Worm (Caenorhabditis elegans) whole organism, L4/young adult: Measurements from ENCODE around the gene talp-3.

ENCODE experiments used
- W03F9.2 ChIP-seq: fragments of 150-350 bp; optimal IDR thresholded peaks from 2 replicates; lab custom pipeline; 2014; ENCODE audit warnings: missing biosample characterization, missing genetic modification characterization
- dao-5 ChIP-seq: sonication (generic microtip); optimal IDR thresholded peaks from 2 replicates; lab custom pipeline; 2016; ENCODE audit warnings: missing genotype, missing genetic modification characterization, moderate library complexity, missing compliant biosample characterization
- him-1 ChIP-seq: sonication (generic microtip); optimal IDR thresholded peaks from 2 replicates; lab custom pipeline; 2016; ENCODE audit warnings: missing genotype, missing genetic modification reagents, missing genetic modification characterization, missing compliant biosample characterization

The talp-3 gene

DNA sequence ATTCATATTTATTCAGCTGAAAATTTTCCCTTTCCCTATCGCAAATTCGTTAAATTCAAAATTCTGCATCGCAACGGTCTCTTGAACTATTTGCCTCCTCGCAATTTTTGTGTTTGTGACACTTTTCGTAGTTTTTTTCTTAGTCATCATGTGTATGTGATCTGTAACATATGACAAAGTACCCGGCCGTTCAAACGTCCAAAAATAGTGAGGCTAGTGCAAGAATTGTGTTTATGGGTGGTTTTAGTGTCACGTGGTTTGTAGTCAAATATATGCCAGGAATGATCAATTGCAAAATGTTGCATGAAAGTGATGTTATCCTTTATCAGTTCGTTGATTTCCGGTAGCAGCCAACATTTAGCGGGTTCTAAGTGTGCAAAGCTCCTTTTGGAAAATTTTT lies 43.4 kb downstream of the talp-3 start:
- TF ChIP-seq dao-5 (tag; lab: Kevin White, UChicago) = no peak
- TF ChIP-seq W03F9.2 (tag; lab: Kevin White, UChicago) = no peak
- TF ChIP-seq him-1 (tag; lab: Kevin White, UChicago) = no peak

ce11 chrIV:14608605-14609004 lies 44.6 kb downstream of the talp-3 start:
- TF ChIP-seq W03F9.2 (tag; lab: Kevin White, UChicago) (no peak), him-1 (tag; lab: Kevin White, UChicago) (no peak), dao-5 (tag; lab: Kevin White, UChicago) (no peak)

DNA sequence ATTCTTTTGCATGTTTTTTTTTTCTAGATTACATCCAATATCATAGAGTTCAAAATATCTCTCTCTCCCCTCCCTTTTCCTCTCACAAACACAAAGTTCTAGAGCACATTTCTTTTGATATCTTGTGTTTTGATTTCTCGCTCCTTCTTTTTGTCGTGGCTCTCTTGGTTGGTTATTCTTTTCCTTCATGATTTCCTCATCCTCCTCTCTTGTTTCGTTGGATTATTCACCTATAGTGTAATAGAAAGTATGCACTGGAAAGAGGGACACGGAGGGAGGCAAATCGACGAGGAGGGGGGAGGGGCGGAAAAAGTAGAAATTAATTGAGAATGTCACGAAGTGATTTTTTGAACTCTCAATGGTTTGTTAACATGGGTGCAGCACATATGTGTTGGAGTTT lies 46.7 kb downstream of the talp-3 start:
- TF ChIP-seq dao-5 (tag; lab: Kevin White, UChicago) (no peak), him-1 (tag; lab: Kevin White, UChicago) (no peak), W03F9.2 (tag; lab: Kevin White, UChicago) (no peak)

DNA sequence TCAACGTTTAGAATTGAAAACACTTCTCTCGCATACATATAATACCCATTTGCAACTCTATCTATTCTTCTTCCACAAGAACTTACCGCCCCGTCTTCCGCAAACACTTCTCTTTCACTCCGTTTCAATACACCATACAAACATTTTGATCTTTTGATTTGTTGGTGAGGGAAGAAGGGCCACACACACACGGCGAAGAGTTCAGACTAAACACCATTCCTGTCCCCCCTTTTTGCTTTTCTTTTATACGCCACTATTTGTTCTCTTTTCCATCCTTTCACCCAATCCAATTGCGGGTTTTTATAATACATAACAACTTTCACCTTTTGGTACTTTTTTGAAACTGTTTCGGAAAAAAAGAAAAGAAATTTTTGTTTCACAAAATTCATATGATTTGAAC lies 48.0 kb downstream of the talp-3 start:
- TF ChIP-seq dao-5 (tag; lab: Kevin White, UChicago) = no peak
- TF ChIP-seq him-1 (tag; lab: Kevin White, UChicago) = no peak
- TF ChIP-seq W03F9.2 (tag; lab: Kevin White, UChicago) = no peak

ce11 chrIV:14603022-14603421 lies 50.2 kb downstream of the talp-3 start:
- TF ChIP-seq dao-5 (tag; lab: Kevin White, UChicago) (no peak), him-1 (tag; lab: Kevin White, UChicago) (no peak)

DNA sequence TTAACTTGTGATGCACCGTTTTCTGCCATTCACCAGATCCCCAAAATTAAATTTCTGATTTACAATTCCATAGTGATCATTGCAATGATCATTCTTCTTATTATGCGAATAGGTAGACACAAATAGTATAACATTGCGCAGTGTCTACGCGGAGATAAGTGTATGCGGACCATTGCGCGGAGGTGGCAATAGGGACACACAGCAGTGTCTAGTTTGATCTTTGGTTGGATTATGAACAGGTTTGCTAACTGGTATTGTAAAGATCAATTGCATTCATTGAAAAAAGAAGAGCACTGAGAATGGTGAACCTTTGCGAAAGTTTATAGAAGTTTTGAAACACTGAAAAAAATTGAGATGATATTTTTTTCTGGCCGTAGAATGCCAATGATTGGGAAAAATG lies 53.9 kb downstream of the talp-3 start:
- TF ChIP-seq him-1 (tag; lab: Kevin White, UChicago) (no peak), dao-5 (tag; lab: Kevin White, UChicago) (no peak), W03F9.2 (tag; lab: Kevin White, UChicago) (no peak)

- TF ChIP-seq dao-5 (tag; lab: Kevin White, UChicago) (no peak), W03F9.2 (tag; lab: Kevin White, UChicago) (peak; percentile 64)
Measured at ce11 chrIV:14594249-14594648, 58.9 kb downstream of the talp-3 start.
